Fruit fly (Drosophila melanogaster) whole organism, embryonic: Measurements from ENCODE around the gene CG15643.
A peak's percentile ranks its signal among the peaks of the same experiment; 100 is the strongest.

Experiments used
- ATbp ChIP-seq: fragments of 200-800 bp; sonication (Bioruptor generic); optimal IDR thresholded peaks from 2 replicates; lab custom pipeline; 2017; ENCODE audit warnings: missing biosample characterization, mild to moderate bottlenecking, missing genetic modification characterization, missing genetic modification reagents
- CG10274 ChIP-seq: fragments of 200-800 bp; sonication (Bioruptor generic); optimal IDR thresholded peaks from 3 replicates; lab custom pipeline; 2017; ENCODE audit warnings: missing biosample characterization, mild to moderate bottlenecking, missing genetic modification characterization
- CG16863 ChIP-seq: fragments of 200-800 bp; sonication (Bioruptor generic); optimal IDR thresholded peaks from 3 replicates; lab custom pipeline; 2016; ENCODE audit warnings: missing biosample characterization, missing genetic modification characterization
- CG17359 ChIP-seq: fragments of 200-800 bp; sonication (Bioruptor generic); optimal IDR thresholded peaks from 3 replicates; lab custom pipeline; 2018; ENCODE audit warnings: missing biosample characterization, mild to moderate bottlenecking, missing genetic modification characterization, moderate library complexity
- CG17829 ChIP-seq: fragments of 200-800 bp; optimal IDR thresholded peaks from 2 replicates; lab custom pipeline; 2019; ENCODE audit warnings: missing biosample characterization, mild to moderate bottlenecking, missing genetic modification characterization, moderate library complexity
- CG18476 ChIP-seq: fragments of 200-800 bp; sonication (Bioruptor generic); optimal IDR thresholded peaks from 2 replicates; lab custom pipeline; 2016; ENCODE audit warnings: missing biosample characterization, mild to moderate bottlenecking, missing genetic modification characterization
- CG2129 ChIP-seq: fragments of 200-800 bp; sonication (Bioruptor generic); IDR thresholded peaks from 2 replicates; pipeline ENCODE4 v1.3.6; 2022; ENCODE audit warnings: missing biosample characterization, missing genetic modification characterization; ENCODE audit not compliant: partially characterized antibody
- CG2199 ChIP-seq: fragments of 200-800 bp; sonication (Bioruptor generic); IDR thresholded peaks from 3 replicates; pipeline ENCODE4 v1.3.6; 2022; ENCODE audit warnings: missing biosample characterization, missing genetic modification characterization
- CG32767 ChIP-seq: fragments of 200-800 bp; sonication (Bioruptor generic); IDR thresholded peaks from 2 replicates; pipeline ENCODE4 v1.3.6; 2022; ENCODE audit warnings: missing biosample characterization, missing genetic modification characterization
- CG33213 ChIP-seq: fragments of 200-800 bp; sonication (Bioruptor generic); optimal IDR thresholded peaks from 3 replicates; lab custom pipeline; 2016; ENCODE audit warnings: missing biosample characterization, missing genetic modification characterization
- CG8290 ChIP-seq, 3 experiments: fragments of 200-800 bp; sonication (Bioruptor generic); optimal IDR thresholded peaks; 2 replicates each; lab custom pipeline; 2016 to 2019; ENCODE audit warnings: missing biosample characterization in 3 of 3, missing genetic modification characterization in 3 of 3, mild to moderate bottlenecking in 2 of 3, moderate library complexity in 1 of 3
- CG9932 ChIP-seq: fragments of 200-800 bp; sonication (Bioruptor generic); IDR thresholded peaks from 2 replicates; pipeline ENCODE4 v1.3.6; 2022; ENCODE audit warnings: missing biosample characterization, missing genetic modification characterization
- CHES-1-like ChIP-seq: fragments of 200-800 bp; sonication (Bioruptor generic); optimal IDR thresholded peaks from 2 replicates; lab custom pipeline; 2016; ENCODE audit warnings: missing biosample characterization, missing genetic modification characterization
- D ChIP-seq, 2 experiments: fragments of 200-800 bp in 1 of 2; fragments of >200 bp in 1 of 2; sonication (Bioruptor generic) in 1 of 2; optimal IDR thresholded peaks; 2 replicates in 1 of 2; 3 replicates in 1 of 2; lab custom pipeline; 2017; ENCODE audit warnings: mild to moderate bottlenecking in 1 of 2, missing biosample characterization in 1 of 2, missing genetic modification characterization in 1 of 2, missing genetic modification reagents in 1 of 2
- E2f2 ChIP-seq: fragments of 200-800 bp; sonication (Bioruptor generic); IDR thresholded peaks from 2 replicates; pipeline ENCODE4 v1.3.6; 2022; ENCODE audit warnings: missing biosample characterization, missing genetic modification characterization
- Elba2 ChIP-seq: fragments of 200-800 bp; sonication (Bioruptor generic); optimal IDR thresholded peaks from 3 replicates; lab custom pipeline; 2016; ENCODE audit warnings: missing biosample characterization, missing genetic modification characterization
- Ets65A ChIP-seq: fragments of 200-800 bp; sonication (Bioruptor generic); peaks from one replicate; lab custom pipeline; 2016; ENCODE audit warnings: missing biosample characterization, missing genetic modification characterization
- GATAe ChIP-seq: fragments of 200-800 bp; sonication (Bioruptor generic); conservative IDR thresholded peaks from 2 replicates; pipeline ENCODE4 v1.3.6; 2022; ENCODE audit warnings: missing biosample characterization, missing genetic modification characterization
- Gug ChIP-seq: fragments of 200-800 bp; sonication (Bioruptor generic); IDR thresholded peaks from 4 replicates; pipeline ENCODE4 v1.3.6; 2022; ENCODE audit warnings: missing biosample characterization, missing genetic modification characterization
- H15 ChIP-seq: fragments of 200-800 bp; sonication (Bioruptor generic); IDR thresholded peaks from 3 replicates; pipeline ENCODE4 v1.3.6; 2022; ENCODE audit warnings: missing biosample characterization, missing genetic modification characterization
- HHEX ChIP-seq: fragments of 200-800 bp; sonication (Bioruptor generic); optimal IDR thresholded peaks from 3 replicates; lab custom pipeline; 2017; ENCODE audit warnings: missing biosample characterization, mild to moderate bottlenecking, missing genetic modification characterization, missing genetic modification reagents
- HLH54F ChIP-seq: fragments of 200-800 bp; sonication (Bioruptor generic); optimal IDR thresholded peaks from 3 replicates; lab custom pipeline; 2016; ENCODE audit warnings: missing biosample characterization, missing genetic modification characterization
- Lim3 ChIP-seq: fragments of 200-800 bp; sonication (Bioruptor generic); IDR thresholded peaks from 2 replicates; pipeline ENCODE4 v1.3.6; 2022; ENCODE audit warnings: missing biosample characterization, missing genetic modification characterization
- Oli ChIP-seq: fragments of 200-800 bp; sonication (Bioruptor generic); optimal IDR thresholded peaks from 2 replicates; lab custom pipeline; 2018; ENCODE audit warnings: missing biosample characterization, mild to moderate bottlenecking, missing genetic modification characterization, moderate library complexity
- Taf1 ChIP-seq: fragments of 200-800 bp; sonication (Bioruptor generic); IDR thresholded peaks from 2 replicates; pipeline ENCODE4 v1.3.6; 2022; ENCODE audit warnings: missing biosample characterization, missing genetic modification characterization
- Usf ChIP-seq: fragments of 200-800 bp; sonication (Bioruptor generic); optimal IDR thresholded peaks from 2 replicates; lab custom pipeline; 2017; ENCODE audit warnings: missing genotype, missing biosample characterization, missing genetic modification characterization
- ash1 ChIP-seq: fragments of 200-800 bp; sonication (Bioruptor generic); optimal IDR thresholded peaks from 2 replicates; lab custom pipeline; 2018; ENCODE audit warnings: missing biosample characterization, mild to moderate bottlenecking, missing genetic modification characterization
- ato ChIP-seq: fragments of 200-800 bp; sonication (Bioruptor generic); IDR thresholded peaks from 2 replicates; pipeline ENCODE4 v1.3.6; 2022; ENCODE audit warnings: missing biosample characterization, missing genetic modification characterization; ENCODE audit not compliant: partially characterized antibody
- croc ChIP-seq: fragments of 200-800 bp; sonication (Bioruptor generic); conservative IDR thresholded peaks from 3 replicates; pipeline ENCODE4 v1.3.6; 2022; ENCODE audit warnings: missing biosample characterization, missing genetic modification characterization
- en ChIP-seq: fragments of 200-800 bp; sonication (Bioruptor generic); optimal IDR thresholded peaks from 2 replicates; lab custom pipeline; 2016; ENCODE audit warnings: missing biosample characterization, missing genetic modification characterization
- eyg ChIP-seq: fragments of 200-800 bp; sonication (Bioruptor generic); optimal IDR thresholded peaks from 3 replicates; lab custom pipeline; 2016; ENCODE audit warnings: missing biosample characterization, missing genetic modification characterization
- fd96Cb ChIP-seq: fragments of 200-800 bp; sonication (Bioruptor generic); optimal IDR thresholded peaks from 2 replicates; lab custom pipeline; 2018; ENCODE audit warnings: missing biosample characterization, mild to moderate bottlenecking, missing genetic modification characterization, moderate library complexity
- gce ChIP-seq: fragments of 200-800 bp; sonication (Bioruptor generic); IDR thresholded peaks from 3 replicates; pipeline ENCODE4 v1.3.6; 2022; ENCODE audit warnings: missing biosample characterization, missing genetic modification characterization
- grn ChIP-seq: fragments of 200-800 bp; sonication (Bioruptor generic); optimal IDR thresholded peaks from 3 replicates; lab custom pipeline; 2017; ENCODE audit warnings: missing biosample characterization, missing genetic modification characterization
- hb ChIP-seq: fragments of 200-800 bp; sonication (Bioruptor generic); IDR thresholded peaks from 3 replicates; pipeline ENCODE4 v1.3.6; 2022; ENCODE audit warnings: missing biosample characterization, missing genetic modification characterization; ENCODE audit not compliant: partially characterized antibody
- kay ChIP-seq: fragments of 200-800 bp; sonication (Bioruptor generic); optimal IDR thresholded peaks from 2 replicates; lab custom pipeline; 2016; ENCODE audit warnings: missing biosample characterization, missing genetic modification characterization
- lola ChIP-seq, 3 experiments: fragments of >200 bp in 2 of 3; fragments of 200-800 bp in 1 of 3; sonication (Bioruptor generic) in 1 of 3; optimal IDR thresholded peaks; 2 replicates each; lab custom pipeline; 2017 to 2019; ENCODE audit warnings: missing biosample characterization in 3 of 3, missing genetic modification characterization in 3 of 3, mild to moderate bottlenecking in 1 of 3, moderate library complexity in 1 of 3
- mam ChIP-seq: fragments of 200-800 bp; sonication (Bioruptor generic); optimal IDR thresholded peaks from 3 replicates; lab custom pipeline; 2016; ENCODE audit warnings: missing biosample characterization, missing genetic modification characterization
- mld ChIP-seq: fragments of 200-800 bp; sonication (Bioruptor generic); IDR thresholded peaks from 3 replicates; pipeline ENCODE4 v1.3.6; 2022; ENCODE audit warnings: missing biosample characterization, missing genetic modification characterization; ENCODE audit not compliant: partially characterized antibody
- peb ChIP-seq: fragments of 200-800 bp; sonication (Bioruptor generic); IDR thresholded peaks from 2 replicates; pipeline ENCODE4 v1.3.6; 2022; ENCODE audit warnings: missing biosample characterization, missing genetic modification characterization
- pfk ChIP-seq: fragments of 200-800 bp; sonication (Bioruptor generic); optimal IDR thresholded peaks from 2 replicates; lab custom pipeline; 2018; ENCODE audit warnings: missing biosample characterization, mild to moderate bottlenecking, missing genetic modification characterization, moderate library complexity
- pzg ChIP-seq: fragments of 200-800 bp; sonication (Bioruptor generic); optimal IDR thresholded peaks from 3 replicates; lab custom pipeline; 2018; ENCODE audit warnings: missing biosample characterization, mild to moderate bottlenecking, missing genetic modification characterization, moderate library complexity
- salm ChIP-seq: fragments of 200-800 bp; sonication (Bioruptor generic); optimal IDR thresholded peaks from 2 replicates; lab custom pipeline; 2018; ENCODE audit warnings: missing biosample characterization, mild to moderate bottlenecking, missing genetic modification characterization
- sc ChIP-seq, 3 experiments: fragments of >200 bp in 2 of 3; fragments of 200-800 bp in 1 of 3; sonication (Bioruptor generic) in 1 of 3; optimal IDR thresholded peaks; 2 replicates in 2 of 3; 3 replicates in 1 of 3; lab custom pipeline; 2017; ENCODE audit warnings: mild to moderate bottlenecking in 1 of 3, missing biosample characterization in 1 of 3, missing genetic modification characterization in 1 of 3, missing genetic modification reagents in 1 of 3
- shn ChIP-seq: fragments of 200-800 bp; sonication (Bioruptor generic); optimal IDR thresholded peaks from 3 replicates; lab custom pipeline; 2016; ENCODE audit warnings: missing biosample characterization, missing genetic modification characterization
- ssp ChIP-seq: fragments of 200-800 bp; sonication (Bioruptor generic); IDR thresholded peaks from 2 replicates; pipeline ENCODE4 v1.3.6; 2022; ENCODE audit warnings: missing biosample characterization, missing genetic modification characterization
- unpg ChIP-seq: fragments of 200-800 bp; sonication (Bioruptor generic); optimal IDR thresholded peaks from 3 replicates; lab custom pipeline; 2018; ENCODE audit warnings: missing biosample characterization, mild to moderate bottlenecking, missing genetic modification characterization, moderate library complexity
- vnd ChIP-seq: fragments of 200-800 bp; sonication (Bioruptor generic); IDR thresholded peaks from 3 replicates; pipeline ENCODE4 v1.3.6; 2022; ENCODE audit warnings: missing biosample characterization, missing genetic modification characterization; ENCODE audit not compliant: partially characterized antibody
- zfh1 ChIP-seq: fragments of 200-800 bp; sonication (Bioruptor generic); IDR thresholded peaks from 3 replicates; pipeline ENCODE4 v1.3.6; 2022; ENCODE audit warnings: missing biosample characterization, missing genetic modification characterization

CG15643 gene

dm6 chrX:15617916-15618315 lies 46.0 kb upstream of the CG15643 start (continued):
- TF ChIP-seq kay (GFP tag; lab: Kevin White, UChicago), result no peak
- no peak for TF ChIP-seq sc (optimal IDR thresholded peaks at IDR 0.05; lab: Kevin White, UChicago)
- TF ChIP-seq sc (GFP tag; optimal IDR thresholded peaks at IDR 0.05; lab: Kevin White, UChicago), result peak; percentile 22
- peak in 1 of 3 experiments; percentile 52 for TF ChIP-seq lola (GFP tag; optimal IDR thresholded peaks at IDR 0.05; lab: Kevin White, UChicago)
- no peak for TF ChIP-seq pfk
- no peak for TF ChIP-seq ato (GFP tag; lab: Robert Waterston, UW)
- TF ChIP-seq CG2199 (GFP tag; lab: Robert Waterston, UW), result no peak
- TF ChIP-seq mam (GFP tag; lab: Kevin White, UChicago), result no peak
- TF ChIP-seq CG32767 (GFP tag; lab: Robert Waterston, UW), result no peak
- no peak for TF ChIP-seq Elba2 (GFP tag; lab: Kevin White, UChicago)
- TF ChIP-seq mld (GFP tag; lab: Robert Waterston, UW), result no peak
- no peak for TF ChIP-seq hb (GFP tag; lab: Robert Waterston, UW)
- TF ChIP-seq zfh1 (GFP tag; lab: Robert Waterston, UW), result peak; percentile 75
- no peak for TF ChIP-seq eyg (GFP tag; lab: Kevin White, UChicago)
- TF ChIP-seq HHEX (GFP tag; lab: Kevin White, UChicago), result no peak
- 0 out of 3 replicates have a peak, but pooled peaks have one; percentile 35 for TF ChIP-seq H15 (GFP tag; lab: Robert Waterston, UW)
- no peak for TF ChIP-seq CG9932 (GFP tag; lab: Robert Waterston, UW)
- no peak for TF ChIP-seq Lim3 (GFP tag; lab: Robert Waterston, UW)
- 0 out of 2 replicates have a peak, but pooled peaks have one; percentile 24 for TF ChIP-seq peb (GFP tag; lab: Robert Waterston, UW)
- TF ChIP-seq HLH54F (GFP tag; lab: Kevin White, UChicago), result no peak
- TF ChIP-seq vnd (GFP tag; lab: Robert Waterston, UW), result no peak
- TF ChIP-seq CG18476 (GFP tag; lab: Kevin White, UChicago), result no peak
- TF ChIP-seq Taf1 (GFP tag; lab: Robert Waterston, UW), result no peak
- TF ChIP-seq CG8290 (GFP tag; optimal IDR thresholded peaks at IDR 0.05; lab: Kevin White, UChicago), result no peak
- no peak for TF ChIP-seq CG8290 (tag; optimal IDR thresholded peaks at IDR 0.05; lab: Kevin White, UChicago)
- TF ChIP-seq unpg (GFP tag; lab: Kevin White, UChicago), result peak; percentile 49
- TF ChIP-seq fd96Cb, result peak; percentile 44
- TF ChIP-seq ash1, result no peak
- no peak for TF ChIP-seq Ets65A (GFP tag; lab: Kevin White, UChicago)
- TF ChIP-seq croc (GFP tag; lab: Robert Waterston, UW), result peak; percentile 39; the same call in 1 of the 3 replicates
- TF ChIP-seq CG16863 (GFP tag; lab: Kevin White, UChicago), result no peak
- TF ChIP-seq ATbp, result peak; percentile 31
- TF ChIP-seq CG10274 (GFP tag; lab: Kevin White, UChicago), result no peak
- no peak for TF ChIP-seq pzg (GFP tag; lab: Kevin White, UChicago)
- no peak for TF ChIP-seq Gug (GFP tag; lab: Robert Waterston, UW)
- TF ChIP-seq GATAe (GFP tag; lab: Robert Waterston, UW), result no peak
- TF ChIP-seq gce, result 0 out of 3 replicates have a peak, but pooled peaks have one; percentile 35
- no peak for TF ChIP-seq grn (GFP tag; lab: Kevin White, UChicago)
- no peak for TF ChIP-seq shn (GFP tag; lab: Kevin White, UChicago)
- peak; percentile 53 for TF ChIP-seq CG17359
- no peak for TF ChIP-seq E2f2 (GFP tag; lab: Robert Waterston, UW)
- TF ChIP-seq ssp (GFP tag; lab: Robert Waterston, UW), result no peak
- TF ChIP-seq CHES-1-like (GFP tag; lab: Kevin White, UChicago), result no peak
- TF ChIP-seq CG33213 (GFP tag; lab: Kevin White, UChicago), result no peak
- no peak for TF ChIP-seq salm (tag; lab: Kevin White, UChicago)
- no peak for TF ChIP-seq D (optimal IDR thresholded peaks at IDR 0.05; lab: Kevin White, UChicago)
- TF ChIP-seq D (GFP tag; optimal IDR thresholded peaks at IDR 0.05; lab: Kevin White, UChicago), result no peak
- no peak for TF ChIP-seq Usf
- TF ChIP-seq CG17829 (tag; lab: Kevin White, UChicago), result peak; percentile 44
- TF ChIP-seq Oli, result peak; percentile 41
- no peak for TF ChIP-seq CG2129
- TF ChIP-seq en, result no peak
